Fruit fly (Drosophila melanogaster): ENCODE measurements around the gene CG5577.

The CG5577 gene

DNA sequence AAGACGTTTGTCGTGTGGAACGTTAAGA is 49.9 kb downstream of the CG5577 start, which contains the start of gene CG42815 (continued):
- no peak for TF ChIP-seq fru (optimal IDR thresholded peaks at IDR 0.05)
- TF ChIP-seq ATbp (GFP tag; optimal IDR thresholded peaks at IDR 0.05), result no peak
- TF ChIP-seq CG2712 (tag; optimal IDR thresholded peaks at IDR 0.05), result no peak
- no peak for TF ChIP-seq CG14441 (GFP tag; IDR thresholded peaks at IDR 0.05)
- TF ChIP-seq CG4424 (GFP tag; optimal IDR thresholded peaks at IDR 0.05), result no peak
- TF ChIP-seq CG3726 (GFP tag; IDR thresholded peaks at IDR 0.05), result no peak

DNA sequence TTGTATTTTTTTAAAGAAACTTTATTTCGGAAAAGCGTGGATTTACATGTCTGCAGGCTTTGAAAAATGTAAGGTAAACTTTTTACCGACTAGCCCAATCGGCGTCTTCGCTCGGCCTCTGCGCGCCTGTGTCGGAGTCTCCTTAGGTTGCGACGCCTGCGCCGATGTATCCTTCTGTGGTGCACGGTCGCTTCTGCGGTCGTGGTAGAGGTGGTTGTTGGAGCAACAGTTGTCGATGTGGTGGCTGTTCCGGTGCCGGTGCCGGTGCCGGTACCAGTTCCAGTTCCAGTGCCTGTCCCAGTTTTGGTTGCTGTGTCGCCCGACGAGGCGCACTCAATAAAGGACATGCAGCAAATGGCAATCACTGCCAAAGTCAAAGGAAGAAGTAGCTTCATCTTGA is 50.2 kb downstream of the CG5577 start:
- TF ChIP-seq CG34422 (GFP tag; IDR thresholded peaks at IDR 0.05), result no peak
- TF ChIP-seq zen2 (GFP tag; IDR thresholded peaks at IDR 0.05; ENCODE audit: partially characterized antibody), result 0 out of 3 replicates have a peak, but pooled peaks have one; percentile 20
- TF ChIP-seq kah (GFP tag; optimal IDR thresholded peaks at IDR 0.05), result peak; percentile 33
- peak; percentile 71 for TF ChIP-seq ewg (GFP tag; optimal IDR thresholded peaks at IDR 0.05)
- TF ChIP-seq zfh1 (GFP tag; IDR thresholded peaks at IDR 0.05), result no peak
- TF ChIP-seq Optix (GFP tag; IDR thresholded peaks at IDR 0.05), result no peak
- TF ChIP-seq Sox100B (GFP tag; optimal IDR thresholded peaks at IDR 0.05), result no peak
- TF ChIP-seq vnd (GFP tag; IDR thresholded peaks at IDR 0.05; ENCODE audit: partially characterized antibody), result no peak
- no peak for TF ChIP-seq Nf-YC (tag; optimal IDR thresholded peaks at IDR 0.05)
- TF ChIP-seq D19A (tag; optimal IDR thresholded peaks at IDR 0.05), result no peak
- no peak for TF ChIP-seq fu2 (GFP tag; optimal IDR thresholded peaks at IDR 0.05)
- peak; percentile 83 for TF ChIP-seq scrt (GFP tag; optimal IDR thresholded peaks at IDR 0.05)
- TF ChIP-seq CG17361 (GFP tag; IDR thresholded peaks at IDR 0.05), result no peak
- no peak for TF ChIP-seq CG15011 (GFP tag; optimal IDR thresholded peaks at IDR 0.05)
- no peak for TF ChIP-seq CG31365 (tag; optimal IDR thresholded peaks at IDR 0.05)
- no peak for TF ChIP-seq HLHmδ (GFP tag; optimal IDR thresholded peaks at IDR 0.05)
- TF ChIP-seq CG4360 (GFP tag; IDR thresholded peaks at IDR 0.05), result 0 out of 2 replicates have a peak, but pooled peaks have one; percentile 9
- peak; percentile 97 for TF ChIP-seq CG15514 (GFP tag; optimal IDR thresholded peaks at IDR 0.05)
- peak; percentile 81; the same call in 2 of the 3 replicates for TF ChIP-seq CG2199 (GFP tag; IDR thresholded peaks at IDR 0.05)
- peak; percentile 55 for TF ChIP-seq stwl (tag; optimal IDR thresholded peaks at IDR 0.05)
- no peak for TF ChIP-seq chn (GFP tag; optimal IDR thresholded peaks at IDR 0.05)
- no peak for TF ChIP-seq Bgb (GFP tag; IDR thresholded peaks at IDR 0.05; ENCODE audit: partially characterized antibody)
- no peak for TF ChIP-seq trh (GFP tag; optimal IDR thresholded peaks at IDR 0.05)
- TF ChIP-seq CG7963 (GFP tag; IDR thresholded peaks at IDR 0.05; ENCODE audit: partially characterized antibody), result no peak

Data from whole organism, embryonic.